Fruit fly (Drosophila melanogaster): Measurements from ENCODE around the gene CG10405.

- no peak for TF ChIP-seq CG11617 (GFP tag; optimal IDR thresholded peaks at IDR 0.05)
- no peak for TF ChIP-seq CG5204 (GFP tag; optimal IDR thresholded peaks at IDR 0.05)
- no peak for TF ChIP-seq tj (GFP tag; optimal IDR thresholded peaks at IDR 0.05)
Measured at dm6 chr3R:16472301-16472700, 18.0 kb downstream of the CG10405 start, which contains the start of gene Gyc89Da.

Data from whole organism, adult.